Worm (Caenorhabditis elegans) whole organism, early embryonic: ENCODE measurements around the gene nhr-1.
A peak's percentile ranks its signal among the peaks of the same experiment; 100 is the strongest.

Source experiments
- B0310.2 ChIP-seq: sonication (generic microtip); optimal IDR thresholded peaks from 2 replicates; lab custom pipeline; 2016; ENCODE audit warnings: mild to moderate bottlenecking, missing genetic modification characterization, missing compliant biosample characterization
- F13C5.2 ChIP-seq: sonication (generic microtip); optimal IDR thresholded peaks from 2 replicates; lab custom pipeline; 2017; ENCODE audit warnings: mild to moderate bottlenecking, missing genetic modification characterization, inconsistent platforms, missing compliant biosample characterization
- aly-1 ChIP-seq: sonication (generic microtip); optimal IDR thresholded peaks from 2 replicates; lab custom pipeline; 2016; ENCODE audit warnings: missing genetic modification characterization, missing compliant biosample characterization
- ama-1 ChIP-seq: fragments of 150-350 bp; optimal IDR thresholded peaks from 2 replicates; lab custom pipeline; 2014
- ceh-13 ChIP-seq: fragments of 200-800 bp; sonication (Bioruptor generic); optimal IDR thresholded peaks from 2 replicates; lab custom pipeline; 2018; ENCODE audit warnings: mild to moderate bottlenecking, missing genetic modification characterization, missing compliant biosample characterization
- ceh-36 ChIP-seq: sonication (generic microtip); optimal IDR thresholded peaks from 2 replicates; lab custom pipeline; 2016; ENCODE audit warnings: missing genetic modification characterization, inconsistent platforms, missing compliant biosample characterization
- ets-7 ChIP-seq: sonication (generic microtip); optimal IDR thresholded peaks from 2 replicates; lab custom pipeline; 2016; ENCODE audit warnings: missing genotype, missing genetic modification characterization, missing compliant biosample characterization
- flt-1 ChIP-seq: fragments of 200-800 bp; sonication (Bioruptor generic); IDR thresholded peaks from 2 replicates; pipeline ENCODE4 v1.3.6; 2022; ENCODE audit warnings: missing genetic modification characterization, missing compliant biosample characterization
- hmbx-1 ChIP-seq: sonication (generic microtip); optimal IDR thresholded peaks from 2 replicates; lab custom pipeline; 2016; ENCODE audit warnings: mild to moderate bottlenecking, missing genetic modification characterization, missing compliant biosample characterization
- hmg-4 ChIP-seq: fragments of 200-800 bp; sonication (Bioruptor generic); optimal IDR thresholded peaks from 2 replicates; lab custom pipeline; 2018; ENCODE audit warnings: mild to moderate bottlenecking, missing genetic modification characterization, missing compliant biosample characterization
- hnd-1 ChIP-seq: sonication (generic microtip); optimal IDR thresholded peaks from 2 replicates; lab custom pipeline; 2016; ENCODE audit warnings: missing genetic modification characterization, missing compliant biosample characterization
- pes-1 ChIP-seq: fragments of 200-800 bp; sonication (Bioruptor generic); IDR thresholded peaks from 2 replicates; pipeline ENCODE4 v1.3.6; 2022; ENCODE audit warnings: missing genetic modification reagents, missing genetic modification characterization, missing compliant biosample characterization
- scrt-1 ChIP-seq: fragments of 200-800 bp; sonication (Bioruptor generic); IDR thresholded peaks from 2 replicates; pipeline ENCODE4 v1.3.6; 2022; ENCODE audit warnings: missing genetic modification characterization, missing compliant biosample characterization
- sea-1 ChIP-seq: fragments of 200-800 bp; sonication (Bioruptor generic); conservative IDR thresholded peaks from 2 replicates; pipeline ENCODE4 v1.3.6; 2022; ENCODE audit warnings: missing genetic modification characterization, missing compliant biosample characterization
- tbx-11 ChIP-seq: fragments of 200-800 bp; sonication (Bioruptor generic); IDR thresholded peaks from 2 replicates; pipeline ENCODE4 v1.3.6; 2022; ENCODE audit warnings: missing genetic modification characterization, missing compliant biosample characterization
- tbx-37 ChIP-seq: fragments of 200-800 bp; sonication (Bioruptor generic); conservative IDR thresholded peaks from 2 replicates; pipeline ENCODE4 v1.3.6; 2022; ENCODE audit warnings: missing genetic modification reagents, missing genetic modification characterization, missing compliant biosample characterization
- tra-4 ChIP-seq: sonication (generic microtip); optimal IDR thresholded peaks from 2 replicates; lab custom pipeline; 2017; ENCODE audit warnings: missing genetic modification characterization, missing compliant biosample characterization

The nhr-1 gene

ce11 chrX:17513507-17514113 lies at the start of gene nhr-1:
nhr-1 (plus strand) TSS chrX:17514063.
- no peak for TF ChIP-seq hmbx-1 (tag; lab: Kevin White, UChicago)
- no peak for TF ChIP-seq ceh-36 (tag; lab: Kevin White, UChicago)
- TF ChIP-seq ama-1, result no peak
- peak; percentile 20 for TF ChIP-seq aly-1 (tag; lab: Kevin White, UChicago)
- TF ChIP-seq hmg-4 (GFP tag; lab: Kevin White, UChicago), result peak; percentile 85
- no peak for TF ChIP-seq hnd-1 (tag; lab: Kevin White, UChicago)
- 0 out of 2 replicates have a peak, but pooled peaks have one; percentile 12 for TF ChIP-seq sea-1 (GFP tag; lab: Robert Waterston, UW)
- TF ChIP-seq ets-7 (tag; lab: Kevin White, UChicago), result peak; percentile 6
- TF ChIP-seq scrt-1 (GFP tag; lab: Robert Waterston, UW), result no peak
- no peak for TF ChIP-seq tbx-11 (GFP tag; lab: Robert Waterston, UW)
- TF ChIP-seq tra-4, result no peak
- peak; percentile 36 for TF ChIP-seq F13C5.2 (tag; lab: Kevin White, UChicago)
- TF ChIP-seq flt-1, result no peak

DNA sequence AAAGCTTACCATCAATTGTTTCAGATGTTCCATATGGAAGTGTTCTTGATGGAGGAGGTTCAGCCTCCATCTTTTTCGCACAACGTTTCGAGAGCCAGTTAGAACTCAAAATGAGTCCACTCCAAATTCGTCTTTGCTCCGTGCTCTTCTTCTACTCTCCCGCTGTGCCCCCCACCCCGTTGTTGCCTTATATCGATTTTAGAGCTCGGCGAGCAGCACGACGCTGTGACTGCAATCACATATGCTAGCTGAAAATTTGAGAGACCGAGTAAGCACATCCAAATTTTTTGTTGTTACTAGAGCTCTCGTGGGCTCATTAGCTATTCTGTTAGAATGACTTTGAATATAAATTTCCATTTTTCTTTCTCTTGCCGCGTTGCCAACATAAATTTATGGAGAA lies 49.1 kb upstream of the nhr-1 start, which contains the start of gene slc-17.1:
slc-17.1 (minus strand) TSS at position 101 of the 400 bp plus-strand sequence.
- TF ChIP-seq ets-7 (tag; lab: Kevin White, UChicago) (no peak), hnd-1 (tag; lab: Kevin White, UChicago) (no peak), pes-1 (GFP tag; lab: Robert Waterston, UW) (no peak), ama-1 (no peak), F13C5.2 (tag; lab: Kevin White, UChicago) (no peak), B0310.2 (no peak)

ce11 chrX:17466615-17467014 lies 47.2 kb upstream of the nhr-1 start, which contains the start of gene ZK54.3:
ZK54.3 (minus strand) TSS chrX:17467005.
- no peak for TF ChIP-seq hmg-4 (GFP tag; lab: Kevin White, UChicago)
- TF ChIP-seq tbx-37 (GFP tag; lab: Robert Waterston, UW), result no peak
- no peak for TF ChIP-seq pes-1 (GFP tag; lab: Robert Waterston, UW)
- TF ChIP-seq hmbx-1 (tag; lab: Kevin White, UChicago), result no peak
- no peak for TF ChIP-seq ets-7 (tag; lab: Kevin White, UChicago)
- no peak for TF ChIP-seq tra-4
- TF ChIP-seq ama-1, result no peak
- TF ChIP-seq sea-1 (GFP tag; lab: Robert Waterston, UW), result no peak
- no peak for TF ChIP-seq hnd-1 (tag; lab: Kevin White, UChicago)
- no peak for TF ChIP-seq tbx-11 (GFP tag; lab: Robert Waterston, UW)
- no peak for TF ChIP-seq ceh-13 (GFP tag; lab: Kevin White, UChicago)
- TF ChIP-seq ceh-36 (tag; lab: Kevin White, UChicago), result no peak
- no peak for TF ChIP-seq scrt-1 (GFP tag; lab: Robert Waterston, UW)
- TF ChIP-seq B0310.2, result no peak

DNA sequence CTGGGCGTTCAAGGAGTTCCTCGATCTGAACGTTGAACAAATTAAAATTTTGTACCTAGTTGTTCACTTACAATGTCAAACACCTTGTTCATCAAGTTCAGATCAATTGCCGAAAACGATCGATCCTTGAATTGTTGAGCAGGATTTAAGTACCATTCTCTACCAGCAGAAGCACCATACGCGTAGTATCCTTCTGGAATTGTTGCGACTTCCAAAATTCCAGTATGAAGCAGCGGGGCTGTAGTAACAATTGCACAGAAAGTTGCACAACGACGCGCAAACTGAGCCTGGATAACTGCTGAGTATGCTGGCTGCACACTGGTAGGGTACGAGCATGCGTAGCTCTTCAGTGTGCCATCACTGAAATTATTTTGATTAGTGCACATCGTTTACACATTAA lies 45.4 kb upstream of the nhr-1 start:
- TF ChIP-seq flt-1, result no peak

DNA sequence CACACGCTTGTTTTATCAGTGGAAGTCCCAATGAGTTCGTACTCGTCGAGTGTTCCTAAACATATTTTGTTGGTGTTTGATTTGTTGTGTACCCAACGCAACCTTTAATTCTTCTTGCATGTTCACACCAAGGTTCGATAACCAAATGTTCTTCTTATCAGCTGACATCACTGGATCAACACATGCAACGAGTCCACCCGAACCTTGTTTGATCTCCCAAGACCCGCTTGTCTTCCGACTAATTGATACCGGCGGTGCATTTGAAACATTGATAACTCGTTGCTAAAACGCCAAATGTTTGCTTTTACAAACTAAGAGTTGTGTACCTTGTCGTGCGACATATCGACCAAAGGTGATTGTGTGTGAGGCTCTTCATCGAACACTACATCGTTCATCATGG lies 42.2 kb upstream of the nhr-1 start:
- TF ChIP-seq ceh-36 (tag; lab: Kevin White, UChicago) (no peak), tra-4 (no peak), scrt-1 (GFP tag; lab: Robert Waterston, UW) (no peak)

- TF ChIP-seq tbx-37 (GFP tag; lab: Robert Waterston, UW) (no peak), tbx-11 (GFP tag; lab: Robert Waterston, UW) (no peak), scrt-1 (GFP tag; lab: Robert Waterston, UW) (no peak), flt-1 (no peak), ceh-13 (GFP tag; lab: Kevin White, UChicago) (no peak)
Measured at ce11 chrX:17472917-17473316, 40.9 kb upstream of the nhr-1 start.

DNA sequence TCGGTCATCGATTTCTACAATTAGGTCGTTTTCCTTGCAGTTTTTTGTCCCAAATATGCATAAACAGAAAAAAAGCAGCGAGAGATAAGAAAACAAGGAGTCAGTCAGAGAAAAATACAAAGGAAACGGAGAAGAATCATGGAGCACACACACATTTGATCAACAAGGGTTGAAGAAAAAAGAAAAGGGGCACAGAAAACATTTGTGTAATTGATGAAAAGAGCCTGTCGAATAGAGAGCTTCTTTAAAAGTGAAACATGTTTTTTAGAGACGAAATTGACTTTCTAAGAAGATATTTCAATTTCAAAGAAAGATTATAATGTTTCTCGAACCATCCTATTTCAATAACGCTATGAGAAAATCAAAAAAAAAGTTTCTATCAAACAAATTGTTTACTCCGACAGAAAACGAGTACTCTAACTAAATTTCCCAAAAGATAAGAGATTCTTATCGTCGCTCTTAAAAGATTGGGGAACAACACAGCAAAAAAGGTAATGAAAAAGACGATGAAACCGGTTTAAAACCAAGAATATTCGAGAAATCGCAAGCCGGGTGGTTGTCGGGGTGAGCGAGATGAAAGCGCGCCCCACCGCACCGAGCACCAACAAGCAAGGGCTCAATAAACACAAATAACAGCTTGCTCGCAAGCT lies 39.2 kb upstream of the nhr-1 start, which contains the start of gene tps-1:
tps-1 (minus strand) TSS at position 14 of the 650 bp plus-strand sequence.
- no peak for TF ChIP-seq flt-1
- no peak for TF ChIP-seq scrt-1 (GFP tag; lab: Robert Waterston, UW)
- TF ChIP-seq hmbx-1 (tag; lab: Kevin White, UChicago), result no peak
- TF ChIP-seq hnd-1 (tag; lab: Kevin White, UChicago), result no peak
- TF ChIP-seq tra-4, result no peak
- TF ChIP-seq sea-1 (GFP tag; lab: Robert Waterston, UW), result no peak
- no peak for TF ChIP-seq ets-7 (tag; lab: Kevin White, UChicago)

DNA sequence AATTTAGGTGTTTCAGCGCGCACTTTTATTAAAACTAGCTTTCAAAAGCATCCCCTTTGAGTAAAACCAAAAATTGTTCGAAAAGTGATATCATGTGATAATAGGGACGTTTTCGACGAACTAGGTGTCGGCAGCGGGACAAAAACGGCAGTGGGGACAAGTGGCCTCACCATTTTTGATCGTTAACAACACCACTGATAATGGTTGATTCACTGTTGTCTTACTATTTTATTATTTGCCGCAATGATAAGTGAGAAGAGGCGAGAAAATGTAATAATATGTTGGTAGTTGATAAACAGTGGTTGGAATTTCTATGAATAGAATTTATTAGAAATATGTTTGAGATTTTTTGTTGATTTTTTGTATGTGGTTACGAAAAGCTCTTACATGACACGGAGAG lies 37.9 kb upstream of the nhr-1 start:
- TF ChIP-seq hnd-1 (tag; lab: Kevin White, UChicago) (no peak), ama-1 (no peak), ets-7 (tag; lab: Kevin White, UChicago) (no peak), F13C5.2 (tag; lab: Kevin White, UChicago) (no peak), scrt-1 (GFP tag; lab: Robert Waterston, UW) (no peak), ceh-13 (GFP tag; lab: Kevin White, UChicago) (no peak), tra-4 (no peak), tbx-37 (GFP tag; lab: Robert Waterston, UW) (no peak), tbx-11 (GFP tag; lab: Robert Waterston, UW) (no peak), B0310.2 (no peak), flt-1 (no peak), pes-1 (GFP tag; lab: Robert Waterston, UW) (no peak), ceh-36 (tag; lab: Kevin White, UChicago) (no peak), hmg-4 (GFP tag; lab: Kevin White, UChicago) (no peak), aly-1 (tag; lab: Kevin White, UChicago) (no peak), sea-1 (GFP tag; lab: Robert Waterston, UW) (no peak), hmbx-1 (tag; lab: Kevin White, UChicago) (no peak)
